Worm (Caenorhabditis elegans): ENCODE data around the gene lido-2.

lido-2 gene

ce11 chrX:17072088-17072487, 28.5 kb downstream of the lido-2 start, which contains the start of gene C30G4.4:
Gene C30G4.4 (minus strand): TSS chrX:17072188.
- TF ChIP-seq zim-3 (tag; optimal IDR thresholded peaks at IDR 0.05) (no peak), F52B5.7 (tag; optimal IDR thresholded peaks at IDR 0.05) (no peak), fkh-3 (tag; optimal IDR thresholded peaks at IDR 0.05) (no peak), lsl-1 (GFP tag; optimal IDR thresholded peaks at IDR 0.05) (no peak), lin-40 (tag; optimal IDR thresholded peaks at IDR 0.05) (no peak), unc-130 (GFP tag; optimal IDR thresholded peaks at IDR 0.05) (no peak), ceh-91 (GFP tag; IDR thresholded peaks at IDR 0.05) (no peak), T07F8.4 (tag; optimal IDR thresholded peaks at IDR 0.05) (no peak), ccch-3 (GFP tag; optimal IDR thresholded peaks at IDR 0.05) (no peak), Y79H2A.3 (GFP tag; conservative IDR thresholded peaks at IDR 0.05) (no peak)

DNA sequence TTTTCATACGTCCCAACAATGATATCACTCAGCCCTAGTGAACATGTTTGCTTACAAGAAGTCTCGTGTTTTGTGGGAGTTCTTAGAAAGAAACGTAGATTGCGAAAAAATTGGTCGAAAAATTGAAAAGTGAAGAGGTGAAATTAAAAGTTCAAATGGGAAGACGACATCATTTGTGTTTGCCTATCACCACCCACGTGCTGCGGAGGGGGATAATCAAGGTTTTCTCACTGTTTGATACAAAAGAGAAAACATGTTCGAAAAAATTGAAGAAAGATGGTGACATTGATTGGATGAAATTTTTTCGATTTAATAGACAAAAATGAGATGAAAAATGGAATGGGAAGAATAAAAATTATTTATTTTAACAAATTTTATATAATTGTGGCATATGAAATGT, 30.1 kb downstream of the lido-2 start:
- TF ChIP-seq tbx-9 (tag; optimal IDR thresholded peaks at IDR 0.05; ENCODE audit: borderline replicate concordance) (no peak), F33H1.4 (GFP tag; IDR thresholded peaks at IDR 0.05) (no peak), xnd-1 (tag; optimal IDR thresholded peaks at IDR 0.05) (no peak), ceh-27 (GFP tag; optimal IDR thresholded peaks at IDR 0.05) (no peak), aptf-2 (GFP tag; conservative IDR thresholded peaks at IDR 0.05) (no peak), snpc-1.1 (tag; optimal IDR thresholded peaks at IDR 0.05; ENCODE audit: insufficient read depth) (no peak), let-526 (GFP tag; IDR thresholded peaks at IDR 0.05) (no peak), nhr-90 (tag; optimal IDR thresholded peaks at IDR 0.05) (no peak), attf-3 (GFP tag; conservative IDR thresholded peaks at IDR 0.05) (no peak), nfya-2 (GFP tag; IDR thresholded peaks at IDR 0.05) (no peak), ZK185.1 (tag; optimal IDR thresholded peaks at IDR 0.05; ENCODE audit: poor library complexity, severe bottlenecking) (no peak), egrh-3 (GFP tag; IDR thresholded peaks at IDR 0.05) (no peak), madf-10 (tag; optimal IDR thresholded peaks at IDR 0.05) (no peak), sea-2 (GFP tag; IDR thresholded peaks at IDR 0.05) (no peak), F52B5.7 (tag; optimal IDR thresholded peaks at IDR 0.05) (no peak), F10E7.11 (tag; optimal IDR thresholded peaks at IDR 0.05) (no peak)

- TF ChIP-seq dox-1 (GFP tag; IDR thresholded peaks at IDR 0.05): 0 out of 2 replicates have a peak, but pooled peaks have one; percentile 43
- no peak for TF ChIP-seq F37B4.10 (GFP tag; IDR thresholded peaks at IDR 0.05)
- TF ChIP-seq cebp-1 (GFP tag; IDR thresholded peaks at IDR 0.05): no peak
- TF ChIP-seq cebp-1 (tag; optimal IDR thresholded peaks at IDR 0.05): peak; percentile 43
- TF ChIP-seq nhr-80 (tag; optimal IDR thresholded peaks at IDR 0.05): peak; percentile 64
Measured at ce11 chrX:17066937-17067336, 33.6 kb downstream of the lido-2 start.

DNA sequence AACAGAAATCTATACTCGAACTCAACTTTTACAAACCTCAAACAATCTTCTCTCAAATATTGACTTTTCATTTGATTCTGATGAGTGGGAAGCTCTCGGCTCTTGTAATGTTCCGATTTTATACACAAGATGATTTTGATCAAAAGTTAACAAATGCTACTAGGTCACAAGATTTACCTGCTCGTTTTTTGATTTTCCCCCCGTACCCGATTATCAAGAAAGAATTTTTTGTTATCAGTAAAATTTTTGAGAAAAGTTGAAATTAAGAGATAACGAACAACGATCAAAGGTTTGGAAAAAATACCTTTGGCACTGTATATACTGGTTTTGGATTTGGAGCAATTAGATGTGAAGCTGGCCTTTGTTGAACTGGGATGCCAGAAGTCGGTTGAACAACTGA, 35.7 kb downstream of the lido-2 start:
- TF ChIP-seq sea-2 (GFP tag; IDR thresholded peaks at IDR 0.05) (no peak), lsl-1 (GFP tag; optimal IDR thresholded peaks at IDR 0.05) (no peak), cebp-1 (GFP tag; IDR thresholded peaks at IDR 0.05) (no peak), cebp-1 (tag; optimal IDR thresholded peaks at IDR 0.05) (peak; percentile 22), nhr-80 (tag; optimal IDR thresholded peaks at IDR 0.05) (peak; percentile 44)

ce11 chrX:17063749-17064252, 36.8 kb downstream of the lido-2 start:
- TF ChIP-seq gei-17 (GFP tag; optimal IDR thresholded peaks at IDR 0.05): no peak
- TF ChIP-seq lin-54 (GFP tag; optimal IDR thresholded peaks at IDR 0.05): peak; percentile 28
- TF ChIP-seq B0336.3 (GFP tag; IDR thresholded peaks at IDR 0.05): peak; percentile 62
- no peak for TF ChIP-seq Y79H2A.3 (GFP tag; conservative IDR thresholded peaks at IDR 0.05)
- no peak for TF ChIP-seq mxl-1 (tag; optimal IDR thresholded peaks at IDR 0.05)
- TF ChIP-seq sea-2 (GFP tag; IDR thresholded peaks at IDR 0.05): no peak
- peak; percentile 74 for TF ChIP-seq chd-7 (tag; optimal IDR thresholded peaks at IDR 0.05)
- TF ChIP-seq lsl-1 (GFP tag; optimal IDR thresholded peaks at IDR 0.05): no peak
- no peak for TF ChIP-seq hlh-26 (GFP tag; conservative IDR thresholded peaks at IDR 0.05)
- peak; percentile 42 for TF ChIP-seq madf-10 (tag; optimal IDR thresholded peaks at IDR 0.05)
- no peak for TF ChIP-seq nhr-179 (tag; optimal IDR thresholded peaks at IDR 0.05)
- TF ChIP-seq cebp-2 (GFP tag; IDR thresholded peaks at IDR 0.05): no peak
- TF ChIP-seq ztf-25 (GFP tag; IDR thresholded peaks at IDR 0.05): no peak
- no peak for TF ChIP-seq F10E7.11 (tag; optimal IDR thresholded peaks at IDR 0.05)
- no peak for TF ChIP-seq rpc-1 (optimal IDR thresholded peaks at IDR 0.05)
- no peak for TF ChIP-seq rpc-1 (tag; optimal IDR thresholded peaks at IDR 0.05)
- TF ChIP-seq F52B5.7 (tag; optimal IDR thresholded peaks at IDR 0.05): no peak
- peak; percentile 16 for TF ChIP-seq die-1 (tag; optimal IDR thresholded peaks at IDR 0.05)
- TF ChIP-seq nhr-27 (tag; optimal IDR thresholded peaks at IDR 0.05): no peak

Measured in whole organism, young adult.